In genomic region chrX:10329659-10330289, dm6 we compare ENCODE assay signal across 1 fruit fly cellular context.
TF ChIP-seq lines count a peak whose summit lies in the region.

Gene Gip, minus strand, starts transcription at chrX:10329872.

TF ChIP-seq in whole organism, embryonic, 481 proteins besides CTCF, POLR2A, EP300 and RAD21 (continued from another document):
- TF ChIP-seq Hmr (GFP tag; optimal IDR thresholded peaks at IDR 0.05; lab: Kevin White, UChicago) (peak; percentile 24), ftz-f1 (GFP tag; optimal IDR thresholded peaks at IDR 0.05; lab: Kevin White, UChicago) (peak; percentile 55), CG2678 (tag; optimal IDR thresholded peaks at IDR 0.05; lab: Kevin White, UChicago) (peak; percentile 25), Nf-YC (tag; optimal IDR thresholded peaks at IDR 0.05; lab: Kevin White, UChicago) (peak; percentile 29), CG13894 (tag; optimal IDR thresholded peaks at IDR 0.05; lab: Kevin White, UChicago) (peak; percentile 88), CG10543 (GFP tag; optimal IDR thresholded peaks at IDR 0.05; lab: Kevin White, UChicago) (peak; percentile 31), zfh1 (GFP tag; IDR thresholded peaks at IDR 0.05; lab: Robert Waterston, UW) (no peak), Scr (GFP tag; IDR thresholded peaks at IDR 0.05; lab: Robert Waterston, UW; ENCODE audit: partially characterized antibody) (0 out of 2 replicates have a peak, but pooled peaks have one; percentile 15), CG34376 (GFP tag; optimal IDR thresholded peaks at IDR 0.05; lab: Kevin White, UChicago) (peak; percentile 68), CG15514 (GFP tag; optimal IDR thresholded peaks at IDR 0.05; lab: Kevin White, UChicago) (peak; percentile 60), hkb (optimal IDR thresholded peaks at IDR 0.05; lab: Kevin White, UChicago) (no peak), hkb (GFP tag; IDR thresholded peaks at IDR 0.05; lab: Robert Waterston, UW) (0 out of 2 replicates have a peak, but pooled peaks have one; percentile 19), GATAe (GFP tag; conservative IDR thresholded peaks at IDR 0.05; lab: Robert Waterston, UW) (no peak), Pdp1 (GFP tag; optimal IDR thresholded peaks at IDR 0.05; lab: Kevin White, UChicago) (peak in 1 of 2 experiments; percentile 35), sd (tag; optimal IDR thresholded peaks at IDR 0.05; lab: Kevin White, UChicago) (peak; percentile 65), ERR (GFP tag; optimal IDR thresholded peaks at IDR 0.05; lab: Kevin White, UChicago) (peak; percentile 14), sug (tag; optimal IDR thresholded peaks at IDR 0.05; lab: Kevin White, UChicago) (peak; percentile 87), croc (GFP tag; conservative IDR thresholded peaks at IDR 0.05; lab: Robert Waterston, UW) (no peak), sqz (GFP tag; optimal IDR thresholded peaks at IDR 0.05; lab: Kevin White, UChicago) (peak; percentile 74), mirr (GFP tag; optimal IDR thresholded peaks at IDR 0.05; lab: Kevin White, UChicago) (peak; percentile 34), dan (GFP tag; IDR thresholded peaks at IDR 0.05; lab: Robert Waterston, UW) (no peak), YL-1 (GFP tag; optimal IDR thresholded peaks at IDR 0.05; lab: Kevin White, UChicago) (peak; percentile 3), CG9932 (GFP tag; IDR thresholded peaks at IDR 0.05; lab: Robert Waterston, UW) (0 out of 2 replicates have a peak, but pooled peaks have one; percentile 8), CG1792 (GFP tag; optimal IDR thresholded peaks at IDR 0.05; lab: Kevin White, UChicago) (no peak), Hr78 (GFP tag; optimal IDR thresholded peaks at IDR 0.05; lab: Kevin White, UChicago) (peak in 1 of 2 experiments; percentile 20), MBD-R2 (GFP tag; IDR thresholded peaks at IDR 0.05; lab: Robert Waterston, UW) (0 out of 2 replicates have a peak, but pooled peaks have one; percentile 22), PHDP (tag; optimal IDR thresholded peaks at IDR 0.05; lab: Kevin White, UChicago) (peak; percentile 9), Deaf1 (tag; optimal IDR thresholded peaks at IDR 0.05; lab: Kevin White, UChicago) (peak; percentile 44), exex (tag; optimal IDR thresholded peaks at IDR 0.05; lab: Kevin White, UChicago) (peak; percentile 19), Myb (GFP tag; optimal IDR thresholded peaks at IDR 0.05; lab: Kevin White, UChicago) (peak; percentile 37), CG11504 (tag; optimal IDR thresholded peaks at IDR 0.05; lab: Kevin White, UChicago) (peak; percentile 24), CG10979 (tag; optimal IDR thresholded peaks at IDR 0.05; lab: Kevin White, UChicago) (peak; percentile 72), CG13624 (GFP tag; optimal IDR thresholded peaks at IDR 0.05; lab: Kevin White, UChicago) (no peak)
